Fruit fly (Drosophila melanogaster) whole organism, embryonic: ENCODE results near the gene CG32040.
A peak's percentile ranks its signal among the peaks of the same experiment; 100 is the strongest.

Experiments used
- Ada2b ChIP-seq: fragments of 200-800 bp; sonication (Bioruptor generic); IDR thresholded peaks from 2 replicates; pipeline ENCODE4 v1.3.6; 2022; ENCODE audit warnings: missing biosample characterization, missing genetic modification characterization
- Atf3 ChIP-seq: fragments of 200-800 bp; sonication (Bioruptor generic); optimal IDR thresholded peaks from 3 replicates; lab custom pipeline; 2016; ENCODE audit warnings: missing biosample characterization, missing genetic modification characterization
- B-H2 ChIP-seq: fragments of 200-800 bp; sonication (Bioruptor generic); optimal IDR thresholded peaks from 2 replicates; lab custom pipeline; 2018; ENCODE audit warnings: missing biosample characterization, mild to moderate bottlenecking, missing genetic modification characterization
- Bdp1 ChIP-seq: fragments of 200-800 bp; sonication (Bioruptor generic); optimal IDR thresholded peaks from 3 replicates; lab custom pipeline; 2016; ENCODE audit warnings: missing biosample characterization, missing genetic modification characterization
- BtbVII ChIP-seq: fragments of 200-800 bp; sonication (Bioruptor generic); optimal IDR thresholded peaks from 3 replicates; lab custom pipeline; 2017; ENCODE audit warnings: missing biosample characterization, mild to moderate bottlenecking, missing genetic modification characterization
- Bteb2 ChIP-seq: fragments of 200-800 bp; sonication (Bioruptor generic); optimal IDR thresholded peaks from 2 replicates; lab custom pipeline; 2016; ENCODE audit warnings: missing biosample characterization, missing genetic modification characterization
- CG10462 ChIP-seq: fragments of 200-800 bp; sonication (Bioruptor generic); optimal IDR thresholded peaks from 2 replicates; lab custom pipeline; 2016; ENCODE audit warnings: missing biosample characterization, missing genetic modification characterization
- CG12744 ChIP-seq: fragments of 200-800 bp; sonication (Bioruptor generic); optimal IDR thresholded peaks from 2 replicates; lab custom pipeline; 2016; ENCODE audit warnings: missing biosample characterization, missing genetic modification characterization
- CG13424 ChIP-seq: fragments of 200-800 bp; sonication (Bioruptor generic); optimal IDR thresholded peaks from 2 replicates; lab custom pipeline; 2019; ENCODE audit warnings: missing biosample characterization, mild to moderate bottlenecking, missing genetic modification characterization, moderate library complexity
- CG13775 ChIP-seq: fragments of 200-800 bp; sonication (Bioruptor generic); optimal IDR thresholded peaks from 3 replicates; lab custom pipeline; 2017; ENCODE audit warnings: missing biosample characterization, mild to moderate bottlenecking, missing genetic modification characterization
- CG14710 ChIP-seq: fragments of 200-800 bp; sonication (Bioruptor generic); optimal IDR thresholded peaks from 3 replicates; lab custom pipeline; 2019; ENCODE audit warnings: missing biosample characterization, mild to moderate bottlenecking, missing genetic modification characterization, moderate library complexity
- CG17912 ChIP-seq: fragments of 200-800 bp; sonication (Bioruptor generic); optimal IDR thresholded peaks from 2 replicates; lab custom pipeline; 2018; ENCODE audit warnings: missing biosample characterization, mild to moderate bottlenecking, missing genetic modification characterization
- CG3163 ChIP-seq: fragments of 200-800 bp; sonication (Bioruptor generic); optimal IDR thresholded peaks from 3 replicates; lab custom pipeline; 2016; ENCODE audit warnings: missing biosample characterization, missing genetic modification characterization
- CG42726 ChIP-seq: fragments of 200-800 bp; sonication (Bioruptor generic); IDR thresholded peaks from 2 replicates; pipeline ENCODE4 v1.3.6; 2022; ENCODE audit warnings: missing biosample characterization, missing genetic modification characterization; ENCODE audit not compliant: partially characterized antibody
- CG6791 ChIP-seq: fragments of 200-800 bp; sonication (Bioruptor generic); IDR thresholded peaks from 3 replicates; pipeline ENCODE4 v1.3.6; 2022; ENCODE audit warnings: missing biosample characterization, missing genetic modification characterization; ENCODE audit not compliant: partially characterized antibody
- CG8089 ChIP-seq: fragments of 200-800 bp; sonication (Bioruptor generic); optimal IDR thresholded peaks from 3 replicates; lab custom pipeline; 2016; ENCODE audit warnings: missing biosample characterization, missing genetic modification characterization
- CG8388 ChIP-seq: fragments of 200-800 bp; sonication (Bioruptor generic); optimal IDR thresholded peaks from 2 replicates; lab custom pipeline; 2019; ENCODE audit warnings: missing biosample characterization, mild to moderate bottlenecking, missing genetic modification characterization, moderate library complexity
- CG9215 ChIP-seq: fragments of 200-800 bp; sonication (Bioruptor generic); IDR thresholded peaks from 2 replicates; pipeline ENCODE4 v1.3.6; 2022; ENCODE audit warnings: missing biosample characterization, missing genetic modification characterization
- CG9876 ChIP-seq: fragments of 200-800 bp; sonication (Bioruptor generic); optimal IDR thresholded peaks from 2 replicates; lab custom pipeline; 2016; ENCODE audit warnings: missing biosample characterization, missing genetic modification characterization
- Dek ChIP-seq: fragments of 200-800 bp; sonication (Bioruptor generic); optimal IDR thresholded peaks from 3 replicates; lab custom pipeline; 2019; ENCODE audit warnings: missing biosample characterization, mild to moderate bottlenecking, missing genetic modification characterization, moderate library complexity
- E2f1 ChIP-seq: fragments of 200-800 bp; sonication (Bioruptor generic); IDR thresholded peaks from 2 replicates; pipeline ENCODE4 v1.3.6; 2022; ENCODE audit warnings: missing biosample characterization, missing genetic modification characterization
- H15 ChIP-seq: fragments of 200-800 bp; sonication (Bioruptor generic); IDR thresholded peaks from 3 replicates; pipeline ENCODE4 v1.3.6; 2022; ENCODE audit warnings: missing biosample characterization, missing genetic modification characterization
- HLH54F ChIP-seq: fragments of 200-800 bp; sonication (Bioruptor generic); optimal IDR thresholded peaks from 3 replicates; lab custom pipeline; 2016; ENCODE audit warnings: missing biosample characterization, missing genetic modification characterization
- MESR4 ChIP-seq: fragments of 200-800 bp; sonication (Bioruptor generic); optimal IDR thresholded peaks from 2 replicates; lab custom pipeline; 2018; ENCODE audit warnings: missing biosample characterization, mild to moderate bottlenecking, missing genetic modification characterization, moderate library complexity
- NC2α ChIP-seq: fragments of 200-800 bp; sonication (Bioruptor generic); optimal IDR thresholded peaks from 2 replicates; lab custom pipeline; 2016; ENCODE audit warnings: missing biosample characterization, missing genetic modification characterization
- NfI ChIP-seq: fragments of 200-800 bp; sonication (Bioruptor generic); optimal IDR thresholded peaks from 3 replicates; lab custom pipeline; 2018; ENCODE audit warnings: missing biosample characterization, mild to moderate bottlenecking, missing genetic modification characterization, moderate library complexity
- Poxn ChIP-seq: fragments of 200-800 bp; sonication (Bioruptor generic); IDR thresholded peaks from 2 replicates; pipeline ENCODE4 v1.3.6; 2022; ENCODE audit warnings: missing biosample characterization, missing genetic modification characterization
- Ptx1 ChIP-seq: fragments of 200-800 bp; sonication (Bioruptor generic); IDR thresholded peaks from 2 replicates; pipeline ENCODE4 v1.3.6; 2022; ENCODE audit warnings: missing biosample characterization, missing genetic modification characterization
- Side ChIP-seq: fragments of 200-800 bp; sonication (Bioruptor generic); optimal IDR thresholded peaks from 2 replicates; lab custom pipeline; 2016; ENCODE audit warnings: missing biosample characterization, missing genetic modification characterization
- Six4 ChIP-seq: fragments of 200-800 bp; sonication (Bioruptor generic); optimal IDR thresholded peaks from 2 replicates; lab custom pipeline; 2016; ENCODE audit warnings: missing biosample characterization, missing genetic modification characterization
- Ssrp ChIP-seq: fragments of 200-800 bp; sonication (Bioruptor generic); optimal IDR thresholded peaks from 2 replicates; lab custom pipeline; 2018; ENCODE audit warnings: missing biosample characterization, mild to moderate bottlenecking, missing genetic modification characterization, moderate library complexity
- YL-1 ChIP-seq: fragments of 200-800 bp; sonication (Bioruptor generic); optimal IDR thresholded peaks from 3 replicates; lab custom pipeline; 2017; ENCODE audit warnings: missing biosample characterization, mild to moderate bottlenecking, missing genetic modification characterization
- aop ChIP-seq: fragments of 200-800 bp; sonication (Bioruptor generic); IDR thresholded peaks from 2 replicates; pipeline ENCODE4 v1.3.6; 2022; ENCODE audit warnings: missing biosample characterization, missing genetic modification characterization
- bbx ChIP-seq: fragments of 200-800 bp; sonication (Bioruptor generic); IDR thresholded peaks from 2 replicates; pipeline ENCODE4 v1.3.6; 2022; ENCODE audit warnings: missing biosample characterization, missing genetic modification characterization; ENCODE audit not compliant: partially characterized antibody
- crol ChIP-seq: fragments of 200-800 bp; sonication (Bioruptor generic); IDR thresholded peaks from 2 replicates; pipeline ENCODE4 v1.3.6; 2022; ENCODE audit warnings: missing biosample characterization, missing genetic modification characterization
- ems ChIP-seq: fragments of 200-800 bp; sonication (Bioruptor generic); optimal IDR thresholded peaks from 3 replicates; lab custom pipeline; 2016; ENCODE audit warnings: missing biosample characterization, missing genetic modification characterization
- fd3F ChIP-seq: fragments of 200-800 bp; sonication (Bioruptor generic); optimal IDR thresholded peaks from 2 replicates; lab custom pipeline; 2018; ENCODE audit warnings: missing biosample characterization, mild to moderate bottlenecking, missing genetic modification characterization, moderate library complexity
- gce ChIP-seq: fragments of 200-800 bp; sonication (Bioruptor generic); IDR thresholded peaks from 3 replicates; pipeline ENCODE4 v1.3.6; 2022; ENCODE audit warnings: missing biosample characterization, missing genetic modification characterization
- gro ChIP-seq: fragments of 200-800 bp; sonication (Bioruptor generic); optimal IDR thresholded peaks from 2 replicates; lab custom pipeline; 2016; ENCODE audit warnings: missing biosample characterization, missing genetic modification characterization
- gsb-n ChIP-seq: fragments of 200-800 bp; sonication (Bioruptor generic); optimal IDR thresholded peaks from 3 replicates; lab custom pipeline; 2018; ENCODE audit warnings: missing biosample characterization, mild to moderate bottlenecking, missing genetic modification characterization
- klu ChIP-seq: fragments of 200-800 bp; sonication (Bioruptor generic); IDR thresholded peaks from 2 replicates; pipeline ENCODE4 v1.3.6; 2022; ENCODE audit warnings: missing biosample characterization, missing genetic modification characterization
- mirr ChIP-seq: fragments of 200-800 bp; sonication (Bioruptor generic); optimal IDR thresholded peaks from 3 replicates; lab custom pipeline; 2018; ENCODE audit warnings: missing biosample characterization, mild to moderate bottlenecking, missing genetic modification characterization
- pita ChIP-seq: fragments of 200-800 bp; sonication (Bioruptor generic); optimal IDR thresholded peaks from 2 replicates; lab custom pipeline; 2017; ENCODE audit warnings: missing biosample characterization, mild to moderate bottlenecking, missing genetic modification characterization
- pros ChIP-seq: fragments of 200-800 bp; sonication (Bioruptor generic); optimal IDR thresholded peaks from 3 replicates; lab custom pipeline; 2019; ENCODE audit warnings: missing biosample characterization, mild to moderate bottlenecking, missing genetic modification characterization, moderate library complexity
- sd ChIP-seq: fragments of 200-800 bp; sonication (Bioruptor generic); optimal IDR thresholded peaks from 3 replicates; lab custom pipeline; 2018; ENCODE audit warnings: missing biosample characterization, mild to moderate bottlenecking, missing genetic modification characterization, moderate library complexity
- sisA ChIP-seq: fragments of 200-800 bp; sonication (Bioruptor generic); IDR thresholded peaks from 2 replicates; pipeline ENCODE4 v1.3.6; 2022; ENCODE audit warnings: missing biosample characterization, missing genetic modification characterization
- ssp ChIP-seq: fragments of 200-800 bp; sonication (Bioruptor generic); IDR thresholded peaks from 2 replicates; pipeline ENCODE4 v1.3.6; 2022; ENCODE audit warnings: missing biosample characterization, missing genetic modification characterization
- tin ChIP-seq: fragments of 200-800 bp; sonication (Bioruptor generic); optimal IDR thresholded peaks from 3 replicates; lab custom pipeline; 2016; ENCODE audit warnings: missing biosample characterization, missing genetic modification characterization
- trh ChIP-seq: fragments of 200-800 bp; sonication (Bioruptor generic); optimal IDR thresholded peaks from 2 replicates; lab custom pipeline; 2016; ENCODE audit warnings: missing biosample characterization, missing genetic modification characterization
- zfh2 ChIP-seq: fragments of 200-800 bp; sonication (Bioruptor generic); optimal IDR thresholded peaks from 2 replicates; lab custom pipeline; 2016; ENCODE audit warnings: missing biosample characterization, missing genetic modification characterization

Gene CG32040

dm6 chr3L:9377198-9378035 is 23.6 kb downstream of the CG32040 start, which contains the start of gene Hsp26 (continued):
- no peak for TF ChIP-seq Poxn (GFP tag; lab: Robert Waterston, UW)
- TF ChIP-seq NfI (GFP tag; lab: Kevin White, UChicago): peak; percentile 77
- TF ChIP-seq YL-1 (GFP tag; lab: Kevin White, UChicago): peak; percentile 67
- peak; percentile 59 for TF ChIP-seq sd (tag; lab: Kevin White, UChicago)
- TF ChIP-seq Ptx1: peak; percentile 87
- TF ChIP-seq CG13775 (GFP tag; lab: Kevin White, UChicago): peak; percentile 73
- peak; percentile 86 for TF ChIP-seq E2f1 (GFP tag; lab: Robert Waterston, UW)
- TF ChIP-seq aop (GFP tag; lab: Robert Waterston, UW): no peak
- TF ChIP-seq BtbVII (GFP tag; lab: Kevin White, UChicago): peak; percentile 68
- no peak for TF ChIP-seq pita (GFP tag; lab: Kevin White, UChicago)
- TF ChIP-seq Six4 (GFP tag; lab: Kevin White, UChicago): peak; percentile 69
- no peak for TF ChIP-seq CG9215 (GFP tag; lab: Robert Waterston, UW)
- no peak for TF ChIP-seq CG42726
- TF ChIP-seq CG13424 (tag; lab: Kevin White, UChicago): peak; percentile 87
- TF ChIP-seq CG12744 (GFP tag; lab: Kevin White, UChicago): peak; percentile 58
- TF ChIP-seq fd3F (GFP tag; lab: Kevin White, UChicago): peak; percentile 67
- TF ChIP-seq Bdp1: peak; percentile 70
- no peak; the same call in 1 of the 2 replicates for TF ChIP-seq bbx (GFP tag; lab: Robert Waterston, UW)
- peak; percentile 82 for TF ChIP-seq ems (GFP tag; lab: Kevin White, UChicago)
- TF ChIP-seq sisA: peak; percentile 74
- TF ChIP-seq NC2α (GFP tag; lab: Kevin White, UChicago): peak; percentile 73
- no peak for TF ChIP-seq pros (GFP tag; lab: Kevin White, UChicago)
- peak; percentile 79 for TF ChIP-seq CG8089 (GFP tag; lab: Kevin White, UChicago)
- TF ChIP-seq H15 (GFP tag; lab: Robert Waterston, UW): no peak
- TF ChIP-seq CG14710: peak; percentile 69
- TF ChIP-seq Atf3 (GFP tag; lab: Kevin White, UChicago): peak; percentile 80
- peak; percentile 49 for TF ChIP-seq B-H2 (GFP tag; lab: Kevin White, UChicago)
- peak; percentile 82 for TF ChIP-seq HLH54F (GFP tag; lab: Kevin White, UChicago)
- TF ChIP-seq CG8388 (GFP tag; lab: Kevin White, UChicago): peak; percentile 87
- TF ChIP-seq ssp (GFP tag; lab: Robert Waterston, UW): peak; percentile 66
- peak; percentile 80 for TF ChIP-seq gro (GFP tag; lab: Kevin White, UChicago)
- peak; percentile 70 for TF ChIP-seq Dek (tag; lab: Kevin White, UChicago)
- peak; percentile 83 for TF ChIP-seq Bteb2 (GFP tag; lab: Kevin White, UChicago)
- TF ChIP-seq CG9876 (GFP tag; lab: Kevin White, UChicago): peak; percentile 74
- TF ChIP-seq Side (GFP tag; lab: Kevin White, UChicago): peak; percentile 90
- no peak for TF ChIP-seq mirr (GFP tag; lab: Kevin White, UChicago)
- TF ChIP-seq CG6791: no peak
- TF ChIP-seq MESR4 (GFP tag; lab: Kevin White, UChicago): peak; percentile 3
- peak; percentile 48 for TF ChIP-seq trh
- TF ChIP-seq gce (GFP tag; lab: Robert Waterston, UW): peak; percentile 83; the same call in 2 of the 3 replicates
- peak; percentile 82 for TF ChIP-seq zfh2 (GFP tag; lab: Kevin White, UChicago)
- peak; percentile 84 for TF ChIP-seq Ada2b
- peak; percentile 96 for TF ChIP-seq CG3163 (GFP tag; lab: Kevin White, UChicago)
- TF ChIP-seq CG10462 (GFP tag; lab: Kevin White, UChicago): peak; percentile 72
- no peak for TF ChIP-seq CG17912 (GFP tag; lab: Kevin White, UChicago)
- TF ChIP-seq gsb-n: peak; percentile 84
- TF ChIP-seq Ssrp (tag; lab: Kevin White, UChicago): peak; percentile 70
- TF ChIP-seq tin: peak; percentile 65
- TF ChIP-seq crol (GFP tag; lab: Robert Waterston, UW): no peak
- TF ChIP-seq klu (GFP tag; lab: Robert Waterston, UW): no peak; the same call in 1 of the 2 replicates
